Worm (Caenorhabditis elegans): ENCODE data around the gene W07G4.1.

- TF ChIP-seq snu-23 (GFP tag; optimal IDR thresholded peaks at IDR 0.05) = no peak
- no peak for TF ChIP-seq aly-2 (tag; optimal IDR thresholded peaks at IDR 0.05)
These were observed at the start of gene W07G4.1 for ce11 chrV:13033223-13033622.

Measured in whole organism, L1 larva.